Worm (Caenorhabditis elegans) whole organism, young adult: Measurements from ENCODE around the gene madf-1.
A peak's percentile ranks its signal among the peaks of the same experiment; 100 is the strongest.

ENCODE experiments used
- B0035.1 ChIP-seq: sonication (generic microtip); optimal IDR thresholded peaks from 2 replicates; lab custom pipeline; 2016; ENCODE audit warnings: missing genetic modification characterization, mild to moderate bottlenecking, missing compliant biosample characterization, missing genotype, missing genetic modification reagents
- B0261.1 ChIP-seq: sonication (generic microtip); optimal IDR thresholded peaks from 2 replicates; lab custom pipeline; 2016; ENCODE audit warnings: mild to moderate bottlenecking, missing genetic modification characterization, moderate library complexity, missing compliant biosample characterization
- B0336.3 ChIP-seq: fragments of 200-800 bp; sonication (Bioruptor generic); IDR thresholded peaks from 2 replicates; pipeline ENCODE4 v1.3.6; 2022; ENCODE audit warnings: missing genetic modification characterization, missing compliant biosample characterization
- D2030.7 ChIP-seq: fragments of 200-800 bp; sonication (Bioruptor generic); IDR thresholded peaks from 2 replicates; pipeline ENCODE4 v1.3.6; 2022; ENCODE audit warnings: missing genetic modification reagents, missing genetic modification characterization, missing compliant biosample characterization
- F33H1.4 ChIP-seq: fragments of 200-800 bp; sonication (Bioruptor generic); IDR thresholded peaks from 2 replicates; pipeline ENCODE4 v1.3.6; 2022; ENCODE audit warnings: missing genetic modification reagents, missing genetic modification characterization, missing compliant biosample characterization
- F37B4.10 ChIP-seq: fragments of 200-800 bp; sonication (Bioruptor generic); IDR thresholded peaks from 2 replicates; pipeline ENCODE4 v1.3.6; 2022; ENCODE audit warnings: missing genetic modification characterization, missing compliant biosample characterization
- F49E8.2 ChIP-seq: sonication (generic microtip); optimal IDR thresholded peaks from 3 replicates; lab custom pipeline; 2017; ENCODE audit warnings: missing genetic modification characterization, mild to moderate bottlenecking, missing compliant biosample characterization, antibody characterized with exemption, moderate library complexity; ENCODE audit not compliant: insufficient read depth
- T07F8.4 ChIP-seq: sonication (generic microtip); optimal IDR thresholded peaks from 2 replicates; lab custom pipeline; 2016; ENCODE audit warnings: mild to moderate bottlenecking, missing genetic modification characterization, moderate library complexity, missing compliant biosample characterization
- Y53F4B.3 ChIP-seq: fragments of 200-800 bp; sonication (Bioruptor generic); IDR thresholded peaks from 2 replicates; pipeline ENCODE4 v1.3.6; 2022; ENCODE audit warnings: missing genetic modification reagents, missing genetic modification characterization, missing compliant biosample characterization
- ZK185.1 ChIP-seq: sonication (generic microtip); optimal IDR thresholded peaks from 2 replicates; lab custom pipeline; 2016; ENCODE audit warnings: mild to moderate bottlenecking, missing genetic modification characterization, missing compliant biosample characterization; ENCODE audit not compliant: poor library complexity, severe bottlenecking
- atf-7 ChIP-seq: sonication (generic microtip); optimal IDR thresholded peaks from 2 replicates; lab custom pipeline; 2017; ENCODE audit warnings: mild to moderate bottlenecking, missing genetic modification characterization, missing compliant biosample characterization
- attf-3 ChIP-seq: fragments of 200-800 bp; sonication (Bioruptor generic); conservative IDR thresholded peaks from 2 replicates; pipeline ENCODE4 v1.3.6; 2022; ENCODE audit warnings: missing genetic modification reagents, missing genetic modification characterization, missing compliant biosample characterization
- attf-5 ChIP-seq: fragments of 200-800 bp; sonication (Bioruptor generic); optimal IDR thresholded peaks from 2 replicates; lab custom pipeline; 2018; ENCODE audit warnings: mild to moderate bottlenecking, missing genetic modification characterization, missing compliant biosample characterization
- cebp-1 ChIP-seq, 2 experiments: fragments of 200-800 bp in 1 of 2; sonication (Bioruptor generic) in 1 of 2; sonication (generic microtip) in 1 of 2; IDR thresholded peaks in 1 of 2; optimal IDR thresholded peaks in 1 of 2; 2 replicates each; pipeline versions ENCODE4 v1.3.6 to Lab custom; 2017 to 2022; ENCODE audit warnings: missing compliant biosample characterization in 2 of 2, missing genetic modification characterization in 2 of 2, mild to moderate bottlenecking in 1 of 2, missing genetic modification reagents in 1 of 2, moderate library complexity in 1 of 2
- ceh-58 ChIP-seq: fragments of 200-800 bp; sonication (Bioruptor generic); IDR thresholded peaks from 2 replicates; pipeline ENCODE4 v1.3.6; 2022; ENCODE audit warnings: missing genetic modification characterization, missing compliant biosample characterization
- dox-1 ChIP-seq: fragments of 200-800 bp; sonication (Bioruptor generic); IDR thresholded peaks from 2 replicates; pipeline ENCODE4 v1.3.6; 2022; ENCODE audit warnings: missing genetic modification reagents, missing genetic modification characterization, missing compliant biosample characterization
- dpl-1 ChIP-seq: fragments of 150-350 bp; optimal IDR thresholded peaks from 2 replicates; lab custom pipeline; 2014; ENCODE audit warnings: missing biosample characterization, missing genetic modification reagents, missing genetic modification characterization
- egrh-3 ChIP-seq: fragments of 200-800 bp; sonication (Bioruptor generic); IDR thresholded peaks from 2 replicates; pipeline ENCODE4 v1.3.6; 2022; ENCODE audit warnings: missing genetic modification reagents, missing genetic modification characterization, missing compliant biosample characterization
- ekl-4 ChIP-seq: fragments of 200-800 bp; sonication (Bioruptor generic); IDR thresholded peaks from 2 replicates; pipeline ENCODE4 v1.3.6; 2022; ENCODE audit warnings: missing genetic modification reagents, missing genetic modification characterization, missing compliant biosample characterization
- him-1 ChIP-seq: sonication (generic microtip); optimal IDR thresholded peaks from 2 replicates; lab custom pipeline; 2016; ENCODE audit warnings: missing genotype, missing genetic modification reagents, missing genetic modification characterization, missing compliant biosample characterization
- hlh-12 ChIP-seq: sonication (generic microtip); optimal IDR thresholded peaks from 2 replicates; lab custom pipeline; 2016; ENCODE audit warnings: missing genetic modification characterization, missing compliant biosample characterization
- hlh-26 ChIP-seq: fragments of 200-800 bp; sonication (Bioruptor generic); conservative IDR thresholded peaks from 2 replicates; pipeline ENCODE4 v1.3.6; 2022; ENCODE audit warnings: missing genetic modification reagents, missing genetic modification characterization, missing compliant biosample characterization
- hrde-1 ChIP-seq: sonication (generic microtip); optimal IDR thresholded peaks from 2 replicates; lab custom pipeline; 2016; ENCODE audit warnings: missing genetic modification characterization, mild to moderate bottlenecking, missing compliant biosample characterization, moderate library complexity, missing genotype, missing genetic modification reagents, borderline replicate concordance
- lag-1 ChIP-seq: fragments of 200-800 bp; sonication (Bioruptor generic); IDR thresholded peaks from 2 replicates; pipeline ENCODE4 v1.3.6; 2022; ENCODE audit warnings: missing genetic modification reagents, missing genetic modification characterization, missing compliant biosample characterization
- let-607 ChIP-seq, 2 experiments: fragments of 200-800 bp in 1 of 2; sonication (Bioruptor generic) in 1 of 2; sonication (generic microtip) in 1 of 2; optimal IDR thresholded peaks; 2 replicates each; lab custom pipeline; 2016 to 2018; ENCODE audit warnings: mild to moderate bottlenecking in 2 of 2, missing compliant biosample characterization in 2 of 2, missing genetic modification characterization in 2 of 2, moderate library complexity in 2 of 2, missing genotype in 1 of 2
- lin-26 ChIP-seq: fragments of 200-800 bp; sonication (Bioruptor generic); IDR thresholded peaks from 2 replicates; pipeline ENCODE4 v1.3.6; 2022; ENCODE audit warnings: missing genetic modification reagents, missing genetic modification characterization, missing compliant biosample characterization
- lin-54 ChIP-seq: fragments of 200-800 bp; sonication (Bioruptor generic); optimal IDR thresholded peaks from 2 replicates; lab custom pipeline; 2018; ENCODE audit warnings: mild to moderate bottlenecking, missing genetic modification characterization, missing compliant biosample characterization
- lsl-1 ChIP-seq: fragments of 200-800 bp; sonication (Bioruptor generic); optimal IDR thresholded peaks from 2 replicates; lab custom pipeline; 2018; ENCODE audit warnings: mild to moderate bottlenecking, missing genetic modification characterization, moderate library complexity, missing compliant biosample characterization
- madf-6 ChIP-seq: fragments of 200-800 bp; sonication (Bioruptor generic); IDR thresholded peaks from 2 replicates; pipeline ENCODE4 v1.3.6; 2022; ENCODE audit warnings: missing genetic modification reagents, missing genetic modification characterization, missing compliant biosample characterization
- mel-28 ChIP-seq: sonication (generic microtip); optimal IDR thresholded peaks from 2 replicates; lab custom pipeline; 2016; ENCODE audit warnings: borderline replicate concordance, mild to moderate bottlenecking, missing genetic modification characterization, missing compliant biosample characterization
- nfya-2 ChIP-seq: fragments of 200-800 bp; sonication (Bioruptor generic); IDR thresholded peaks from 2 replicates; pipeline ENCODE4 v1.3.6; 2022; ENCODE audit warnings: missing genetic modification reagents, missing genetic modification characterization, missing compliant biosample characterization
- nhr-27 ChIP-seq: fragments of 200-800 bp; sonication (Bioruptor generic); optimal IDR thresholded peaks from 2 replicates; lab custom pipeline; 2018; ENCODE audit warnings: mild to moderate bottlenecking, missing genetic modification characterization, moderate library complexity, missing compliant biosample characterization
- rec-8 ChIP-seq, 2 experiments: sonication (generic microtip); optimal IDR thresholded peaks; 2 replicates each; lab custom pipeline; 2016; ENCODE audit warnings: mild to moderate bottlenecking in 2 of 2, missing genetic modification characterization in 2 of 2, missing genetic modification reagents in 2 of 2, missing genotype in 2 of 2, missing biosample characterization in 1 of 2, missing compliant biosample characterization in 1 of 2, moderate library complexity in 1 of 2
- repo-1 ChIP-seq: sonication (generic microtip); optimal IDR thresholded peaks from 2 replicates; lab custom pipeline; 2017; ENCODE audit warnings: mild to moderate bottlenecking, missing genetic modification characterization, missing compliant biosample characterization
- rpc-1 ChIP-seq, 2 experiments: fragments of 150-350 bp in 1 of 2; sonication (generic microtip) in 1 of 2; optimal IDR thresholded peaks; 2 replicates each; lab custom pipeline; 2014 to 2018; ENCODE audit warnings: missing biosample characterization in 1 of 2, missing genetic modification characterization in 1 of 2, missing genetic modification reagents in 1 of 2, missing genotype in 1 of 2
- sdz-38 ChIP-seq: sonication (generic microtip); optimal IDR thresholded peaks from 2 replicates; lab custom pipeline; 2016; ENCODE audit warnings: missing genotype, missing genetic modification characterization, missing compliant biosample characterization
- sea-2 ChIP-seq: fragments of 200-800 bp; sonication (Bioruptor generic); IDR thresholded peaks from 2 replicates; pipeline ENCODE4 v1.3.6; 2022; ENCODE audit warnings: missing genetic modification characterization, missing compliant biosample characterization
- snpc-1.1 ChIP-seq: sonication (generic microtip); optimal IDR thresholded peaks from 2 replicates; lab custom pipeline; 2017; ENCODE audit warnings: missing genetic modification characterization, mild to moderate bottlenecking, missing compliant biosample characterization, antibody characterized with exemption, moderate library complexity, missing genotype, missing genetic modification reagents; ENCODE audit not compliant: insufficient read depth
- snpc-3.4 ChIP-seq: sonication (generic microtip); optimal IDR thresholded peaks from 2 replicates; lab custom pipeline; 2017; ENCODE audit warnings: missing genetic modification characterization, mild to moderate bottlenecking, missing compliant biosample characterization, antibody characterized with exemption, moderate library complexity, missing genotype, missing genetic modification reagents
- snpc-4 ChIP-seq, 5 experiments: fragments of 150-350 bp in 1 of 5; sonication (generic microtip) in 4 of 5; optimal IDR thresholded peaks; 2 replicates each; lab custom pipeline; 2014 to 2018; ENCODE audit warnings: missing genetic modification characterization in 5 of 5, missing biosample characterization in 3 of 5, antibody characterized with exemption in 2 of 5, mild to moderate bottlenecking in 2 of 5, missing compliant biosample characterization in 2 of 5, missing genotype in 2 of 5, moderate library complexity in 2 of 5, missing genetic modification reagents in 1 of 5
- tbp1 ChIP-seq: fragments of 200-800 bp; sonication (Bioruptor generic); optimal IDR thresholded peaks from 2 replicates; lab custom pipeline; 2018; ENCODE audit warnings: mild to moderate bottlenecking, missing genetic modification characterization, missing compliant biosample characterization
- tlf-1 ChIP-seq: fragments of 200-800 bp; sonication (Bioruptor generic); optimal IDR thresholded peaks from 2 replicates; lab custom pipeline; 2018; ENCODE audit warnings: mild to moderate bottlenecking, missing genetic modification characterization, missing compliant biosample characterization
- unc-130 ChIP-seq: sonication (generic microtip); optimal IDR thresholded peaks from 2 replicates; lab custom pipeline; 2016; ENCODE audit warnings: missing genetic modification reagents, missing genetic modification characterization, missing compliant biosample characterization

Gene madf-1

ce11 chrIV:874677-875076 is 43.0 kb upstream of the madf-1 start, which contains the start of gene Y55F3BR.1 (continued):
- peak; percentile 65 for TF ChIP-seq F33H1.4
- no peak for TF ChIP-seq sea-2
- no peak for TF ChIP-seq F37B4.10 (GFP tag; lab: Robert Waterston, UW)
- TF ChIP-seq attf-3 (GFP tag; lab: Robert Waterston, UW), result peak; percentile 39; the same call in 1 of the 2 replicates
- TF ChIP-seq hlh-26 (GFP tag; lab: Robert Waterston, UW), result no peak
- no peak for TF ChIP-seq B0336.3 (GFP tag; lab: Robert Waterston, UW)
- no peak for TF ChIP-seq B0035.1 (tag; lab: Kevin White, UChicago)
- TF ChIP-seq unc-130 (GFP tag; lab: Kevin White, UChicago), result no peak
- no peak for TF ChIP-seq let-607 (tag; optimal IDR thresholded peaks at IDR 0.05; lab: Kevin White, UChicago)
- no peak for TF ChIP-seq tlf-1 (GFP tag; lab: Kevin White, UChicago)
- TF ChIP-seq nfya-2, result no peak
- no peak for TF ChIP-seq sdz-38
- no peak for TF ChIP-seq lag-1 (GFP tag; lab: Robert Waterston, UW)
- no peak for TF ChIP-seq egrh-3 (GFP tag; lab: Robert Waterston, UW)
- no peak for TF ChIP-seq hrde-1 (tag; lab: Kevin White, UChicago)

- TF ChIP-seq repo-1 (tag; lab: Kevin White, UChicago) (no peak), sea-2 (no peak), lin-26 (GFP tag; lab: Robert Waterston, UW) (peak; percentile 58; the same call in 1 of the 2 replicates), cebp-1 (GFP tag; IDR thresholded peaks at IDR 0.05; lab: Robert Waterston, UW) (no peak), cebp-1 (tag; optimal IDR thresholded peaks at IDR 0.05; lab: Kevin White, UChicago) (peak; percentile 22), nhr-27 (tag; lab: Kevin White, UChicago) (no peak), Y53F4B.3 (no peak), atf-7 (no peak), rpc-1 (optimal IDR thresholded peaks at IDR 0.05; lab: Kevin White, UChicago) (peak; percentile 30), rpc-1 (tag; optimal IDR thresholded peaks at IDR 0.05; lab: Kevin White, UChicago) (peak; percentile 72), T07F8.4 (tag; lab: Kevin White, UChicago) (no peak), F33H1.4 (peak; percentile 42), ekl-4 (no peak), snpc-1.1 (tag; lab: Kevin White, UChicago) (peak; percentile 8), him-1 (peak; percentile 9), madf-6 (0 out of 2 replicates have a peak, but pooled peaks have one; percentile 11), mel-28 (tag; lab: Kevin White, UChicago) (no peak), lin-54 (GFP tag; lab: Kevin White, UChicago) (peak; percentile 33), tbp1 (GFP tag; lab: Kevin White, UChicago) (peak; percentile 81), lsl-1 (peak; percentile 45), D2030.7 (GFP tag; lab: Robert Waterston, UW) (peak; percentile 71), sdz-38 (no peak), ZK185.1 (tag; lab: Kevin White, UChicago) (no peak), attf-5 (GFP tag; lab: Kevin White, UChicago) (peak; percentile 22), dox-1 (GFP tag; lab: Robert Waterston, UW) (0 out of 2 replicates have a peak, but pooled peaks have one; percentile 8), rec-8 (tag; optimal IDR thresholded peaks at IDR 0.05; lab: Kevin White, UChicago) (peak in 1 of 2 experiments; percentile 9), snpc-3.4 (peak; percentile 6), ceh-58 (GFP tag; lab: Robert Waterston, UW) (no peak), snpc-4 (GFP tag; optimal IDR thresholded peaks at IDR 0.05; lab: Kevin White, UChicago) (no peak), snpc-4 (tag; optimal IDR thresholded peaks at IDR 0.05; lab: Kevin White, UChicago) (peak in 1 of 4 experiments; percentile 37), hlh-12 (tag; lab: Kevin White, UChicago) (peak; percentile 21), dpl-1 (GFP tag; lab: Kevin White, UChicago) (peak; percentile 2), F49E8.2 (peak; percentile 3), B0261.1 (peak; percentile 48)
These were observed 41.6 kb upstream of the madf-1 start for ce11 chrIV:873174-873788.
